Worm (Caenorhabditis elegans): ENCODE results near the gene ZC84.7.

ZC84.7 gene

DNA sequence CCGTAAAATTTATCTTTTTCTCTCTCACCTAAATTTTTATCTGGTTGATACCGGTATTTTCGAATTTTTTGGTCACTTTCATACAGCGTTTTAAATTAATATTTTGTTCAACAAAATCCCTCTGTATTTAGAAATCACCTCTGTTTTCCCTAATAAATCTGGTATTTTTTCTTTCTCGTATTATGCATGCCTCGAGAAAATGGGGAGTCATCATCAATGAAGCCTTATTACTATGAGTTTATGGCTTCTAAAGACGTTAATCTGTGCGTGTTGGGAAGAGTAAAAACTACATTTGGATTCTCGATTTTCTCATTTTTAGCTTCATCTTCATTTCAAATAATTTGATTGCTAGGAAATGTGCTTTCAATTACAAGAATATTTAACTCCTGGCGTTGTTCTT lies at the start of gene ZC84.7:
Gene ZC84.7 (plus strand): TSS at position 301 of the 400 bp plus-strand sequence.
- TF ChIP-seq cog-1 (tag; optimal IDR thresholded peaks at IDR 0.05), result no peak
- TF ChIP-seq tab-1 (GFP tag; IDR thresholded peaks at IDR 0.05), result no peak
- TF ChIP-seq ztf-29 (GFP tag; IDR thresholded peaks at IDR 0.05), result no peak
- TF ChIP-seq ztf-23 (GFP tag; IDR thresholded peaks at IDR 0.05), result no peak
- no peak for TF ChIP-seq ref-1 (GFP tag; conservative IDR thresholded peaks at IDR 0.05)
- no peak for TF ChIP-seq flt-1 (GFP tag; IDR thresholded peaks at IDR 0.05)
- no peak for TF ChIP-seq klf-2 (GFP tag; conservative IDR thresholded peaks at IDR 0.05)
- no peak for TF ChIP-seq T22C8.4 (GFP tag; IDR thresholded peaks at IDR 0.05)
- no peak for TF ChIP-seq med-1 (GFP tag; optimal IDR thresholded peaks at IDR 0.05; ENCODE audit: insufficient read depth)

DNA sequence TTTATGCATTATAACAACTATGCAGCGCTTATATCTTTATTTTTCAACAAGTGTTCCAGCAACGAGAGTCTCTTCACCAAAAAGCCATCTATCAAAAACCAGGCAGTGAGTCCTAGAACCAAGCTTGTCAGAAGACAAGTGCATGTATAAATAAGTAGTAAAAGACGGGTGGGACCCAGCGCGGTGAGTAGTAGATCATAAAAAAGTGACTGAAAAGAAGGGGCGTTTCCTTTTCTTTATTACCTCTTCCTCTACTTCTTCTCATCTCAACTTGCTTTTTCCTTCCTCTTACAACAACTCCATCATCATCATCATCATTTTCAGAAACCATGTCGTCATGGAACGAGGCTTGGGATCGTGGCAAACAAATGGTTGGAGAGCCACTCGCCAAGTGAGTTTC lies 49.2 kb upstream of the ZC84.7 start, which contains the start of gene eat-4:
Gene eat-4 (plus strand): TSS at position 301 of the 400 bp plus-strand sequence.
- no peak for TF ChIP-seq T22C8.4 (GFP tag; IDR thresholded peaks at IDR 0.05)
- TF ChIP-seq flt-1 (GFP tag; IDR thresholded peaks at IDR 0.05), result no peak
- TF ChIP-seq ref-1 (GFP tag; conservative IDR thresholded peaks at IDR 0.05), result no peak
- TF ChIP-seq klf-2 (GFP tag; conservative IDR thresholded peaks at IDR 0.05), result no peak
- no peak for TF ChIP-seq ztf-23 (GFP tag; IDR thresholded peaks at IDR 0.05)
- TF ChIP-seq cog-1 (tag; optimal IDR thresholded peaks at IDR 0.05), result no peak
- TF ChIP-seq med-1 (GFP tag; optimal IDR thresholded peaks at IDR 0.05; ENCODE audit: insufficient read depth), result no peak
- TF ChIP-seq tab-1 (GFP tag; IDR thresholded peaks at IDR 0.05), result no peak
- no peak for TF ChIP-seq ztf-29 (GFP tag; IDR thresholded peaks at IDR 0.05)

DNA sequence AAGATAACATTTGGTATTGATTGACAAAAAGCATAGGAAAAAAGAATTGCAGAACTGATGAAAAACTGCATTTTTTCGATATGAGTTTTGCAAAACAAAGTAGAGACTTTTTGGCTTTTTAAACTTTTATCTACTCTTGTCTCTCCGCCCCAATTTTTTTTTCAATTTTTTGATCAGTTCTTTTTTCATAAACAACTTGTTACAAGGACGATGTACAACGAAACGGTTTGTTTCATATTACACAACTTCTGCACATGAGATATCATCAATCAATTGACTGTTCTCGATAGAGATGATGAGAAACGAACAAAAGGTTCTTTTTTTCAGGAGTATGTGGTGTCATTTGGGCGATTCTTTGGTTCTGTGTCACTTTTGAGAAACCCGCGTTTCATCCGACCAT lies 47.2 kb upstream of the ZC84.7 start, which contains the start of gene ZK512.7:
Gene ZK512.7 (minus strand): TSS at position 101 of the 400 bp plus-strand sequence.
- no peak for TF ChIP-seq T22C8.4 (GFP tag; IDR thresholded peaks at IDR 0.05)
- TF ChIP-seq ztf-23 (GFP tag; IDR thresholded peaks at IDR 0.05), result no peak
- no peak for TF ChIP-seq ref-1 (GFP tag; conservative IDR thresholded peaks at IDR 0.05)
- no peak for TF ChIP-seq ztf-29 (GFP tag; IDR thresholded peaks at IDR 0.05)
- TF ChIP-seq med-1 (GFP tag; optimal IDR thresholded peaks at IDR 0.05; ENCODE audit: insufficient read depth), result no peak
- no peak for TF ChIP-seq tab-1 (GFP tag; IDR thresholded peaks at IDR 0.05)
- no peak for TF ChIP-seq cog-1 (tag; optimal IDR thresholded peaks at IDR 0.05)
- no peak for TF ChIP-seq flt-1 (GFP tag; IDR thresholded peaks at IDR 0.05)
- TF ChIP-seq klf-2 (GFP tag; conservative IDR thresholded peaks at IDR 0.05), result no peak

DNA sequence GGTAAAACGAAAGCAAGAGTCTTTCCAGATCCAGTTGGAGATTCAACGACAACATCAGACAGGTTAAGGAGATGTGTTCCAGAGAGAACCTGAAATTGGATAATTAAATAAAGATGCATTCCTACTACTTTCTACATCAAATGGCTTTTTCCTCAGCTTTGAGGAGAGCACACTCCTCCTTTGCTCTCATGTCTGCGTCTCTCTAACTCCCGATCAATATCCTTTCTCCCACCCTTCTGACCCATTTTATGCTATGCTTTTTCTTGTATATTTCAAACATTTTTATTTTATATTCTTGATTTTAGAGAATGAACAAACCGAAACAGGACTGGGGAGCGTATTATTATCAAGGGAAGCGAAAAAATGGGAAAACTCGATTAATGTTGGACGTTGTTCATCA lies 41.9 kb upstream of the ZC84.7 start, which contains the start of gene ZK512.11:
Gene ZK512.11 (plus strand): TSS at position 301 of the 400 bp plus-strand sequence.
- TF ChIP-seq klf-2 (GFP tag; conservative IDR thresholded peaks at IDR 0.05) (no peak), tab-1 (GFP tag; IDR thresholded peaks at IDR 0.05) (no peak), ztf-23 (GFP tag; IDR thresholded peaks at IDR 0.05) (no peak), flt-1 (GFP tag; IDR thresholded peaks at IDR 0.05) (no peak), ztf-29 (GFP tag; IDR thresholded peaks at IDR 0.05) (no peak), T22C8.4 (GFP tag; IDR thresholded peaks at IDR 0.05) (peak; percentile 23; the same call in 1 of the 2 replicates), med-1 (GFP tag; optimal IDR thresholded peaks at IDR 0.05; ENCODE audit: insufficient read depth) (no peak), ref-1 (GFP tag; conservative IDR thresholded peaks at IDR 0.05) (no peak)

DNA sequence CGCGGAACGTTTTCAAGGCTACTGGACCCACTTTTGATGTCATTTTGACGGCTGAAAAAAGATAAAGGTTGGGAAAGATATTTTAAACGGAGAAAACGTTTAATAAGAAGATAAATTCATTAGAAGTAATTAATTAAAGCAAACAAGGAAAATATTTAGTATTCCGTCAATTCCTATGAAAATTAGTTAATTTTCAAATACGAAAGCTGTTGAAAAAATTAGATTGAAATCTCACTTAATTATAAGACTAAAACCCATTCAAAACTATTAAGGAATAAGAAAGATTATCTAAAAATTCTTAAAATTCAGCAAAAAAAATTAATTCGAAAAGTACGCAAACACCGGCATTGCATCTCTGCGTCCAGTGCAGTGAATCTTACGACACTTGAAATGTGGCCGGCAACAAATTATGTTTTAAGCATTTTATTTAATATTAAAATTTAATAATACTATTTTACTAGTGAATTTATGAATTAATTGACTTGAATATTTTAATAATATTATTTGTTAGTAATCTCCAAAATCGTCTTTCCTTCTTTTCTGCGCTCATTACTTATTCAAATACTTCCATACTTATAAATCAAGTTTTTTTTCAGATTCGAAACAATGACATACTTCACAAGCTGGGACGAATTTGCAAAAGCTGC lies 41.0 kb upstream of the ZC84.7 start, which contains the start of the genes ZK512.2 and ZK512.4:
Gene ZK512.2 (minus strand): TSS at position 51 of the 647 bp plus-strand sequence.
Gene ZK512.4 (plus strand): TSS at position 597 of the 647 bp plus-strand sequence.
- TF ChIP-seq med-1 (GFP tag; optimal IDR thresholded peaks at IDR 0.05; ENCODE audit: insufficient read depth) (no peak), cog-1 (tag; optimal IDR thresholded peaks at IDR 0.05) (no peak), flt-1 (GFP tag; IDR thresholded peaks at IDR 0.05) (no peak), ref-1 (GFP tag; conservative IDR thresholded peaks at IDR 0.05) (no peak), ztf-23 (GFP tag; IDR thresholded peaks at IDR 0.05) (no peak)

DNA sequence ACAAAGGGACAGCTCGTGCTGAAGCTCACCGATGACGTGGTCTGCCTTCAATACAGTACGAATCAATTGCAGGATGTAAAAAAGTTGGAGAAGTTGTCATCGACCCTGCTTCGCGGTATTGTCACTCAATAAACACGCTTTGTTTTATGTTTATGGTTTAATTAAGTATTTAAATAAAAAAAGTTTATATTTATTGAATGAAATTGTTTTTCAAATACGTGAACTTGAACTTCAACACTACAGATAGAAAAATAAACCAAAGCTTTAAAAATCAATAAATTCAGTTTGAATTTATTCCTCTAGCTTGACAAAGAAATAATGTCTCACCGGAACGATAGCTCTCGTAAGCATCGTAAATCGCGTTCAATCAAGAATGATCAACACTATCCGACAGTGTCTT lies 40.1 kb upstream of the ZC84.7 start, which contains the start of gene ZK512.8:
Gene ZK512.8 (plus strand): TSS at position 301 of the 400 bp plus-strand sequence.
- TF ChIP-seq flt-1 (GFP tag; IDR thresholded peaks at IDR 0.05) (no peak), klf-2 (GFP tag; conservative IDR thresholded peaks at IDR 0.05) (no peak), T22C8.4 (GFP tag; IDR thresholded peaks at IDR 0.05) (no peak), ztf-23 (GFP tag; IDR thresholded peaks at IDR 0.05) (no peak), med-1 (GFP tag; optimal IDR thresholded peaks at IDR 0.05; ENCODE audit: insufficient read depth) (no peak), tab-1 (GFP tag; IDR thresholded peaks at IDR 0.05) (no peak), ztf-29 (GFP tag; IDR thresholded peaks at IDR 0.05) (no peak), ref-1 (GFP tag; conservative IDR thresholded peaks at IDR 0.05) (no peak), cog-1 (tag; optimal IDR thresholded peaks at IDR 0.05) (no peak)

DNA sequence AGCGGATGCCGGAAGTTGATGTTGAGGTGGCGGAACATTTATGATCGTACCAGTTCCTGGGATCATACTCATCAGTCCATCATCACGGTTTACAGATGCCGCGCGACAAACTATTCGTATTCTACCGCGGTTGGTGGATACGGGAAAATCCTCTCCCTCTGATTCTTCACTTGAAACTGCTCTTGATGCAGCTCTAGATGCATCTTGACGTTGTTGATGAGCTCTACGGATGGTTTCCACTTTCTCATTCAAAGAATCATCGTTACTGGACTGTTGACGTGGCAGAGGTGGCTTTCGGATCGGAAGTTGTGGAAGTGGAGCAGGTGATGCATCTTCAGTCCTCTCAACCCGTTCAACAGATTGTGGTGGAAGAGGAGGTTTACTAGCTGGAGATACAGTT lies 36.7 kb upstream of the ZC84.7 start:
- TF ChIP-seq tab-1 (GFP tag; IDR thresholded peaks at IDR 0.05) (no peak), med-1 (GFP tag; optimal IDR thresholded peaks at IDR 0.05; ENCODE audit: insufficient read depth) (no peak)

DNA sequence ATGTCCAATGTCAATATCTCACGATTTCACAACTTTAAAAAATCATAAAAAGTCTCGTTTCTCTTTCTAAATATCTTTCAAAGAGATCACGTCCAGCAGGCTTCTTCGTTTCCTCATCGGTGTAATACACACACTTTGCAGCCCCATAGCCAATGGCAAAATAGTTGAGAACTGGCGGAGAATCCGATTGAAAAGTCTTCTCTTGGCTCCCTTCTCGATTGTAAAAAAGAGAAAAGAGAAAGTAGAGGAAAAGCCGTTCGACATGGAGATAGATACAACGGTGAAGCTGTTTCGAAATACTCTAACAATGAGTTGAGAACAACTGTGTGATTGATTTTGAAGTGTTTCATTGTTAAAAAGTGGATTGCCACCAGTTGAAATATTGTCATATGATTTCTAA lies 34.0 kb upstream of the ZC84.7 start:
- TF ChIP-seq cog-1 (tag; optimal IDR thresholded peaks at IDR 0.05) (no peak), ztf-29 (GFP tag; IDR thresholded peaks at IDR 0.05) (no peak), ztf-23 (GFP tag; IDR thresholded peaks at IDR 0.05) (no peak), tab-1 (GFP tag; IDR thresholded peaks at IDR 0.05) (no peak), klf-2 (GFP tag; conservative IDR thresholded peaks at IDR 0.05) (no peak), flt-1 (GFP tag; IDR thresholded peaks at IDR 0.05) (no peak), med-1 (GFP tag; optimal IDR thresholded peaks at IDR 0.05; ENCODE audit: insufficient read depth) (no peak), ref-1 (GFP tag; conservative IDR thresholded peaks at IDR 0.05) (no peak)

DNA sequence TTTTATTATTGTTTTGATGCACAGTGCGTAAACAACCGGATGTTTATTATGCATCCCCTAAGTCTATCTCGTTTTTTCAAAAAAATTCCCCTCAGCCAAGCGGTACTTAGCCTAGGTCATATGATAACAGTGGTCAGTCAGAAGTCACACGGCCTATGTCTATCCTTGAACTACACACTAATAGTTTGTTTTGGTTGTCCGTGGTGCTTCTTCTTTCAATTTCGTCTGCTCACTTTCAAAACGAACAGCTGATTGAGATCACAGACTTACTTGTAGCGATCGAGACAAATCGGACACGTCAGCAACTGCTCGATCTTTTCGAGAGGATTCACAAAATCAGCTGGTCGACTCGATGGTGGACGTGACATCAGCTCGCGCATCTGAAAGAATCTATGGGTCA lies 32.9 kb upstream of the ZC84.7 start:
- no peak for TF ChIP-seq cog-1 (tag; optimal IDR thresholded peaks at IDR 0.05)
- TF ChIP-seq tab-1 (GFP tag; IDR thresholded peaks at IDR 0.05), result no peak
- TF ChIP-seq ztf-29 (GFP tag; IDR thresholded peaks at IDR 0.05), result no peak
- TF ChIP-seq flt-1 (GFP tag; IDR thresholded peaks at IDR 0.05), result no peak

DNA sequence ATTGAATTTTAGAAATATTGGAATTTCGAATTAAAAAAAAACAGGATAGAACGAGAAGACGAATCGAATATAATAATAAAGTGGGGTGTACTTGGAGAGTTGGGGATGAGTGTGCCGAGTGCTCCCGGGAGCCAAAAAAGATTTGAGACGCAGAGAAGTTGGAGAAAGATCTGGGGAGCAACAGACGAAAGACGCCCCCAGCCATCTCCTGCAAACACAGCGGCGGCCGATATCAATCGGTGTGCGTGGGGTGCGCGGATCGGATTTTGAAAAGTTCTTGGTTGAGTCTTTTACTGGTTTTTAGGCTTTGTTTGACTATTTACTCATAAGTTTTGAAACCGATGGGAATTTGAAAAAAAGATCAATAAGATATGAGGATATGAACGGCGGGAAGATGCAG lies 32.0 kb upstream of the ZC84.7 start, which contains the start of gene nhl-1:
Gene nhl-1 (minus strand): TSS at position 101 of the 400 bp plus-strand sequence.
- TF ChIP-seq klf-2 (GFP tag; conservative IDR thresholded peaks at IDR 0.05) (no peak), cog-1 (tag; optimal IDR thresholded peaks at IDR 0.05) (no peak), ztf-29 (GFP tag; IDR thresholded peaks at IDR 0.05) (no peak), ref-1 (GFP tag; conservative IDR thresholded peaks at IDR 0.05) (no peak), tab-1 (GFP tag; IDR thresholded peaks at IDR 0.05) (no peak)
